Worm (Caenorhabditis elegans) whole organism, L3 larva: Measurements from ENCODE around the gene F08D12.12.

Experiments used
- R02D3.7 ChIP-seq: fragments of 150-350 bp; optimal IDR thresholded peaks from 2 replicates; lab custom pipeline; 2014; ENCODE audit warnings: missing biosample characterization, missing genetic modification characterization
- ZK546.5 ChIP-seq: sonication (generic microtip); optimal IDR thresholded peaks from 2 replicates; lab custom pipeline; 2017; ENCODE audit warnings: missing biosample characterization, missing genetic modification characterization
- ceh-28 ChIP-seq: fragments of 150-350 bp; optimal IDR thresholded peaks from 2 replicates; lab custom pipeline; 2014; ENCODE audit warnings: missing biosample characterization, missing genetic modification reagents, missing genetic modification characterization
- ceh-82 ChIP-seq: fragments of 150-350 bp; optimal IDR thresholded peaks from 2 replicates; lab custom pipeline; 2014; ENCODE audit warnings: missing biosample characterization, missing genetic modification characterization
- egl-27 ChIP-seq: sonication (generic microtip); optimal IDR thresholded peaks from 4 replicates; lab custom pipeline; 2017; ENCODE audit warnings: missing biosample characterization, missing genetic modification reagents, missing genetic modification characterization
- egl-5 ChIP-seq: fragments of 150-350 bp; optimal IDR thresholded peaks from 2 replicates; lab custom pipeline; 2017; ENCODE audit warnings: missing biosample characterization, missing genetic modification reagents, missing genetic modification characterization, inconsistent platforms
- elt-1 ChIP-seq: fragments of 150-350 bp; optimal IDR thresholded peaks from 2 replicates; lab custom pipeline; 2014; ENCODE audit warnings: missing biosample characterization, missing genetic modification characterization
- elt-2 ChIP-seq: sonication (generic microtip); optimal IDR thresholded peaks from 2 replicates; lab custom pipeline; 2016; ENCODE audit warnings: missing genetic modification reagents, mild to moderate bottlenecking, missing genetic modification characterization, missing compliant biosample characterization
- fkh-10 ChIP-seq: sonication (generic microtip); optimal IDR thresholded peaks from 2 replicates; lab custom pipeline; 2017; ENCODE audit warnings: missing biosample characterization, missing genetic modification reagents, missing genetic modification characterization
- hmg-11 ChIP-seq: sonication (generic microtip); optimal IDR thresholded peaks from 2 replicates; lab custom pipeline; 2016; ENCODE audit warnings: missing genetic modification characterization, missing compliant biosample characterization
- jun-1 ChIP-seq: fragments of 150-350 bp; optimal IDR thresholded peaks from 2 replicates; lab custom pipeline; 2014; ENCODE audit warnings: missing biosample characterization, missing genetic modification reagents, missing genetic modification characterization
- lin-15B ChIP-seq: fragments of 150-350 bp; optimal IDR thresholded peaks from 2 replicates; lab custom pipeline; 2014; ENCODE audit warnings: missing biosample characterization, missing genetic modification characterization
- lin-39 ChIP-seq: fragments of 150-350 bp; optimal IDR thresholded peaks from 2 replicates; lab custom pipeline; 2018; ENCODE audit warnings: missing biosample characterization, missing genetic modification reagents, missing genetic modification characterization
- lsy-12 ChIP-seq: sonication (generic microtip); optimal IDR thresholded peaks from 2 replicates; lab custom pipeline; 2016; ENCODE audit warnings: mild to moderate bottlenecking, missing genetic modification characterization, missing compliant biosample characterization
- mdl-1 ChIP-seq: fragments of 150-350 bp; optimal IDR thresholded peaks from 2 replicates; lab custom pipeline; 2014; ENCODE audit warnings: missing biosample characterization, missing genetic modification characterization
- nfya-1 ChIP-seq: sonication (generic microtip); optimal IDR thresholded peaks from 2 replicates; lab custom pipeline; 2017; ENCODE audit warnings: missing genetic modification characterization, mild to moderate bottlenecking, missing compliant biosample characterization, antibody characterized with exemption, moderate library complexity; ENCODE audit not compliant: insufficient read depth
- nhr-11 ChIP-seq: fragments of 150-350 bp; optimal IDR thresholded peaks from 2 replicates; lab custom pipeline; 2014; ENCODE audit warnings: missing biosample characterization, missing genetic modification characterization
- nhr-12 ChIP-seq: fragments of 150-350 bp; optimal IDR thresholded peaks from 2 replicates; lab custom pipeline; 2014; ENCODE audit warnings: missing biosample characterization, missing genetic modification characterization
- nhr-23 ChIP-seq: fragments of 150-350 bp; optimal IDR thresholded peaks from 2 replicates; lab custom pipeline; 2014; ENCODE audit warnings: missing biosample characterization, missing genetic modification reagents, missing genetic modification characterization
- nhr-237 ChIP-seq: fragments of 150-350 bp; optimal IDR thresholded peaks from 2 replicates; lab custom pipeline; 2014; ENCODE audit warnings: missing biosample characterization, missing genetic modification characterization
- nhr-25 ChIP-seq: sonication (generic microtip); optimal IDR thresholded peaks from 2 replicates; lab custom pipeline; 2017; ENCODE audit warnings: missing biosample characterization, missing genetic modification characterization
- nhr-28 ChIP-seq: fragments of 150-350 bp; optimal IDR thresholded peaks from 2 replicates; lab custom pipeline; 2014; ENCODE audit warnings: missing biosample characterization, missing genetic modification characterization
- nhr-43 ChIP-seq: sonication (generic microtip); optimal IDR thresholded peaks from 2 replicates; lab custom pipeline; 2016; ENCODE audit warnings: mild to moderate bottlenecking, missing genetic modification characterization, missing compliant biosample characterization; ENCODE audit not compliant: poor library complexity, severe bottlenecking
- nhr-67 ChIP-seq: fragments of 150-350 bp; optimal IDR thresholded peaks from 2 replicates; lab custom pipeline; 2014; ENCODE audit warnings: missing biosample characterization, missing genetic modification characterization
- nhr-77 ChIP-seq: fragments of 150-350 bp; optimal IDR thresholded peaks from 2 replicates; lab custom pipeline; 2014; ENCODE audit warnings: missing biosample characterization, missing genetic modification characterization
- pha-4 ChIP-seq: fragments of 150-350 bp; optimal IDR thresholded peaks from 2 replicates; lab custom pipeline; 2014; ENCODE audit warnings: missing biosample characterization, missing genetic modification reagents, missing genetic modification characterization
- pqm-1 ChIP-seq: fragments of 150-350 bp; optimal IDR thresholded peaks from 2 replicates; lab custom pipeline; 2017; ENCODE audit warnings: missing biosample characterization, missing genetic modification characterization, inconsistent platforms
- sea-2 ChIP-seq: fragments of 150-350 bp; sonication (generic microtip); optimal IDR thresholded peaks from 4 replicates; lab custom pipeline; 2014; ENCODE audit warnings: missing biosample characterization, missing genetic modification reagents, missing genetic modification characterization
- skn-1 ChIP-seq: fragments of 150-350 bp; optimal IDR thresholded peaks from 2 replicates; lab custom pipeline; 2014; ENCODE audit warnings: missing biosample characterization, missing genetic modification characterization
- snpc-4 ChIP-seq: fragments of 150-350 bp; optimal IDR thresholded peaks from 2 replicates; lab custom pipeline; 2014; ENCODE audit warnings: missing biosample characterization, missing genetic modification characterization
- tbx-2 ChIP-seq: sonication (generic microtip); optimal IDR thresholded peaks from 2 replicates; lab custom pipeline; 2016; ENCODE audit warnings: mild to moderate bottlenecking, missing genetic modification characterization, missing compliant biosample characterization
- unc-39 ChIP-seq: sonication (generic microtip); optimal IDR thresholded peaks from 4 replicates; lab custom pipeline; 2017; ENCODE audit warnings: missing biosample characterization, missing genetic modification characterization
- ztf-4 ChIP-seq: fragments of 150-350 bp; optimal IDR thresholded peaks from 2 replicates; lab custom pipeline; 2014; ENCODE audit warnings: missing biosample characterization, missing genetic modification characterization

The F08D12.12 gene

ce11 chrII:2787031-2787512, at the start of gene F08D12.12, which contains the start of gene srpa-72:
Gene F08D12.12 (minus strand): TSS chrII:2787081.
Gene srpa-72 (plus strand): TSS chrII:2787481.
- TF ChIP-seq lin-39 (tag; lab: Kevin White, UChicago): peak; percentile 63
- peak; percentile 85 for TF ChIP-seq hmg-11 (tag; lab: Kevin White, UChicago)
- no peak for TF ChIP-seq nhr-67 (tag; lab: Kevin White, UChicago)
- no peak for TF ChIP-seq ZK546.5 (tag; lab: Kevin White, UChicago)
- no peak for TF ChIP-seq nhr-28
- TF ChIP-seq mdl-1 (tag; lab: Kevin White, UChicago): no peak
- TF ChIP-seq ztf-4 (tag; lab: Kevin White, UChicago): no peak
- TF ChIP-seq elt-1 (tag; lab: Kevin White, UChicago): no peak
- peak; percentile 47 for TF ChIP-seq lin-15B (tag; lab: Kevin White, UChicago)
- peak; percentile 21 for TF ChIP-seq elt-2 (tag; lab: Kevin White, UChicago)
- TF ChIP-seq tbx-2 (tag; lab: Kevin White, UChicago): no peak

DNA sequence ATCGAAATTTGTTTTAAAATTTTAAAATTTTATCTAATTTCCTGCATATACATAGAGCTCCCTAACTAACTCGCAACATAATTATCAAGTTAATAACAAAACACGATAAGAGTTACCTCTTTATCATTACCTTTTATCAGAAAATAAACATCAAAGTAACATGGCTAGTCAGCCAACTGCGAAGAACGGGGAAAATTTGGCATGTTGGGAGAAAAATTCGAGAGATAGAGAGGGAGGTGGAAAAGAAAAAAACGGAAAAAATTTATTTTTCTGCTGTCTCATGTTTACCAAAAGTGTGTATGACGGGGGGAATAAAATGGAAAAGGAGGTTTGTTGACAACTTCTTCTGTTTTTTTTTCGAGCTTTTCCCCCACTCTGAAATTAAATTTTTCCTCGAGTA, 47.2 kb upstream of the F08D12.12 start:
- TF ChIP-seq nhr-67 (tag; lab: Kevin White, UChicago): no peak
- TF ChIP-seq jun-1 (tag; lab: Kevin White, UChicago): peak; percentile 5
- peak; percentile 86 for TF ChIP-seq elt-2 (tag; lab: Kevin White, UChicago)
- no peak for TF ChIP-seq nhr-43
- TF ChIP-seq pqm-1 (tag; lab: Kevin White, UChicago): peak; percentile 84
- TF ChIP-seq ceh-82: no peak
- no peak for TF ChIP-seq hmg-11 (tag; lab: Kevin White, UChicago)
- peak; percentile 86 for TF ChIP-seq pha-4
- no peak for TF ChIP-seq unc-39 (tag; lab: Kevin White, UChicago)
- no peak for TF ChIP-seq nhr-77 (tag; lab: Kevin White, UChicago)
- TF ChIP-seq skn-1: no peak
- no peak for TF ChIP-seq sea-2
- no peak for TF ChIP-seq ztf-4 (tag; lab: Kevin White, UChicago)
- no peak for TF ChIP-seq nhr-237 (tag; lab: Kevin White, UChicago)
- no peak for TF ChIP-seq lin-15B (tag; lab: Kevin White, UChicago)

DNA sequence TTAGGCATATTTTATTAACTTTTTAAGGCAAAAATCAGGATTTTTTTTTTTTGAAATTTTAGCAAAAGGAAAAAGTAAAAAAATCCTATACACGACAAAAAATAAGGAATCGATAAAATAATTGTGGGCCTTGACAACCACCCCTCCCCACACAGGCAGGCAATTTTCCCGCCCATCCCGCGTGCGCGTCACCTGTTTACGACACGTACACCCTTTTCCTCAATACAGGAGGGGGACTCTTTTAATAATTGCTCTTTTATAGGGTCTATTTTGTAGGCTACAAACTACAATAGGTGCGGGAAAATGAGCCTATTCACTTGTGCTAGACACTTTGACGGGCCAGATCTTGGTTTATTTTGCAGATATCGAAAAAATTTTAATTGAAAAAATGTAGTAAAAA, 45.7 kb upstream of the F08D12.12 start:
- TF ChIP-seq egl-5 (tag; lab: Kevin White, UChicago) (no peak), nhr-11 (no peak), lsy-12 (tag; lab: Kevin White, UChicago) (no peak), R02D3.7 (tag; lab: Kevin White, UChicago) (no peak), nfya-1 (tag; lab: Kevin White, UChicago) (no peak), fkh-10 (GFP tag; lab: Kevin White, UChicago) (no peak), snpc-4 (no peak), pha-4 (no peak), ztf-4 (tag; lab: Kevin White, UChicago) (no peak), nhr-25 (no peak), nhr-12 (no peak), nhr-28 (no peak), nhr-67 (tag; lab: Kevin White, UChicago) (no peak), egl-27 (no peak), tbx-2 (tag; lab: Kevin White, UChicago) (no peak), nhr-237 (tag; lab: Kevin White, UChicago) (no peak), nhr-23 (tag; lab: Kevin White, UChicago) (no peak), ceh-28 (tag; lab: Kevin White, UChicago) (no peak)

DNA sequence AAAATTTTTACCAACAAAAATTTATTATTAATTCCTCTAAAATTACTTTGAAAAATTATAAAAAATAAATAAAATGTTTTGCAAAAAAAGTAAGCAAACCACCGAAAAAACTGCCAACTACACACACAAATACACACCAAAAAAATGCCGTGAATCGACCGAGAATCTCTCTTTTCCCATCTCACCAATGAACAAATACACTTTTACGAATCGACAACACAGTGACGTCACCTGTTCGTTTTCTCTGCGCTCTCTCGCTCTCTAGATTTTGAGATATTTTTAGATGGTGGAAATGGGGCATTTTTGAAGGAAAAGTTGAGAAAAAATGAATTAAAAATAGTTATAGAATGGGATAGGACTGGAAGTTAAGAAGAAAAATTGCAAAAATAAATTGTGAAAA, 45.2 kb upstream of the F08D12.12 start:
- TF ChIP-seq pha-4: peak; percentile 82
- TF ChIP-seq pqm-1 (tag; lab: Kevin White, UChicago): peak; percentile 22
- no peak for TF ChIP-seq elt-1 (tag; lab: Kevin White, UChicago)
- peak; percentile 64 for TF ChIP-seq nfya-1 (tag; lab: Kevin White, UChicago)
- peak; percentile 25 for TF ChIP-seq egl-5 (tag; lab: Kevin White, UChicago)
- TF ChIP-seq nhr-237 (tag; lab: Kevin White, UChicago): no peak
- TF ChIP-seq lin-39 (tag; lab: Kevin White, UChicago): no peak
- no peak for TF ChIP-seq mdl-1 (tag; lab: Kevin White, UChicago)
- no peak for TF ChIP-seq R02D3.7 (tag; lab: Kevin White, UChicago)
- TF ChIP-seq hmg-11 (tag; lab: Kevin White, UChicago): peak; percentile 25
- peak; percentile 6 for TF ChIP-seq elt-2 (tag; lab: Kevin White, UChicago)
- TF ChIP-seq, all 47 proteins: peak for 6
